Worm (Caenorhabditis elegans) whole organism, L3 larva: ENCODE results near the gene C27D6.11.

Source experiments
- R02D3.7 ChIP-seq: fragments of 150-350 bp; optimal IDR thresholded peaks from 2 replicates; lab custom pipeline; 2014; ENCODE audit warnings: missing biosample characterization, missing genetic modification characterization
- ZK546.5 ChIP-seq: sonication (generic microtip); optimal IDR thresholded peaks from 2 replicates; lab custom pipeline; 2017; ENCODE audit warnings: missing biosample characterization, missing genetic modification characterization
- aly-2 ChIP-seq: fragments of 150-350 bp; optimal IDR thresholded peaks from 2 replicates; lab custom pipeline; 2014; ENCODE audit warnings: missing biosample characterization, missing genetic modification characterization
- ama-1 ChIP-seq: fragments of 150-350 bp; optimal IDR thresholded peaks from 2 replicates; lab custom pipeline; 2018
- ceh-28 ChIP-seq: fragments of 150-350 bp; optimal IDR thresholded peaks from 2 replicates; lab custom pipeline; 2014; ENCODE audit warnings: missing biosample characterization, missing genetic modification reagents, missing genetic modification characterization
- ceh-9 ChIP-seq: sonication (generic microtip); optimal IDR thresholded peaks from 2 replicates; lab custom pipeline; 2018; ENCODE audit warnings: missing biosample characterization, missing genetic modification characterization
- daf-12 ChIP-seq: fragments of 150-350 bp; optimal IDR thresholded peaks from 2 replicates; lab custom pipeline; 2014; ENCODE audit warnings: missing biosample characterization, missing genetic modification reagents, missing genetic modification characterization
- egl-27 ChIP-seq: sonication (generic microtip); optimal IDR thresholded peaks from 4 replicates; lab custom pipeline; 2017; ENCODE audit warnings: missing biosample characterization, missing genetic modification reagents, missing genetic modification characterization
- elt-1 ChIP-seq: fragments of 150-350 bp; optimal IDR thresholded peaks from 2 replicates; lab custom pipeline; 2014; ENCODE audit warnings: missing biosample characterization, missing genetic modification characterization
- elt-2 ChIP-seq: sonication (generic microtip); optimal IDR thresholded peaks from 2 replicates; lab custom pipeline; 2016; ENCODE audit warnings: missing genetic modification reagents, mild to moderate bottlenecking, missing genetic modification characterization, missing compliant biosample characterization
- eor-1 ChIP-seq, 2 experiments: fragments of 150-350 bp; optimal IDR thresholded peaks; 2 replicates each; lab custom pipeline; 2014 to 2018; ENCODE audit warnings: missing biosample characterization in 2 of 2, missing genetic modification characterization in 2 of 2
- fkh-10 ChIP-seq: sonication (generic microtip); optimal IDR thresholded peaks from 2 replicates; lab custom pipeline; 2017; ENCODE audit warnings: missing biosample characterization, missing genetic modification reagents, missing genetic modification characterization
- fos-1 ChIP-seq: fragments of 150-350 bp; optimal IDR thresholded peaks from 2 replicates; lab custom pipeline; 2014; ENCODE audit warnings: missing biosample characterization, missing genetic modification characterization
- jun-1 ChIP-seq: fragments of 150-350 bp; optimal IDR thresholded peaks from 2 replicates; lab custom pipeline; 2014; ENCODE audit warnings: missing biosample characterization, missing genetic modification reagents, missing genetic modification characterization
- lin-15B ChIP-seq: fragments of 150-350 bp; optimal IDR thresholded peaks from 2 replicates; lab custom pipeline; 2014; ENCODE audit warnings: missing biosample characterization, missing genetic modification characterization
- lin-39 ChIP-seq: fragments of 150-350 bp; optimal IDR thresholded peaks from 2 replicates; lab custom pipeline; 2018; ENCODE audit warnings: missing biosample characterization, missing genetic modification reagents, missing genetic modification characterization
- mdl-1 ChIP-seq: fragments of 150-350 bp; optimal IDR thresholded peaks from 2 replicates; lab custom pipeline; 2014; ENCODE audit warnings: missing biosample characterization, missing genetic modification characterization
- mml-1 ChIP-seq: fragments of 150-350 bp; sonication (generic microtip); optimal IDR thresholded peaks from 3 replicates; lab custom pipeline; 2014; ENCODE audit warnings: missing biosample characterization, missing genetic modification characterization
- nhr-11 ChIP-seq: fragments of 150-350 bp; optimal IDR thresholded peaks from 2 replicates; lab custom pipeline; 2014; ENCODE audit warnings: missing biosample characterization, missing genetic modification characterization
- nhr-23 ChIP-seq: fragments of 150-350 bp; optimal IDR thresholded peaks from 2 replicates; lab custom pipeline; 2014; ENCODE audit warnings: missing biosample characterization, missing genetic modification reagents, missing genetic modification characterization
- nhr-25 ChIP-seq: sonication (generic microtip); optimal IDR thresholded peaks from 2 replicates; lab custom pipeline; 2017; ENCODE audit warnings: missing biosample characterization, missing genetic modification characterization
- nhr-28 ChIP-seq: fragments of 150-350 bp; optimal IDR thresholded peaks from 2 replicates; lab custom pipeline; 2014; ENCODE audit warnings: missing biosample characterization, missing genetic modification characterization
- nhr-67 ChIP-seq: fragments of 150-350 bp; optimal IDR thresholded peaks from 2 replicates; lab custom pipeline; 2014; ENCODE audit warnings: missing biosample characterization, missing genetic modification characterization
- nhr-76 ChIP-seq: fragments of 150-350 bp; sonication (generic microtip); optimal IDR thresholded peaks from 5 replicates; lab custom pipeline; 2014; ENCODE audit warnings: missing biosample characterization, missing genetic modification characterization
- nhr-77 ChIP-seq: fragments of 150-350 bp; optimal IDR thresholded peaks from 2 replicates; lab custom pipeline; 2014; ENCODE audit warnings: missing biosample characterization, missing genetic modification characterization
- pha-4 ChIP-seq: fragments of 150-350 bp; optimal IDR thresholded peaks from 2 replicates; lab custom pipeline; 2014; ENCODE audit warnings: missing biosample characterization, missing genetic modification reagents, missing genetic modification characterization
- pqm-1 ChIP-seq: fragments of 150-350 bp; optimal IDR thresholded peaks from 2 replicates; lab custom pipeline; 2017; ENCODE audit warnings: missing biosample characterization, missing genetic modification characterization, inconsistent platforms
- sea-2 ChIP-seq: fragments of 150-350 bp; sonication (generic microtip); optimal IDR thresholded peaks from 4 replicates; lab custom pipeline; 2014; ENCODE audit warnings: missing biosample characterization, missing genetic modification reagents, missing genetic modification characterization
- tbx-2 ChIP-seq: sonication (generic microtip); optimal IDR thresholded peaks from 2 replicates; lab custom pipeline; 2016; ENCODE audit warnings: mild to moderate bottlenecking, missing genetic modification characterization, missing compliant biosample characterization
- unc-39 ChIP-seq: sonication (generic microtip); optimal IDR thresholded peaks from 4 replicates; lab custom pipeline; 2017; ENCODE audit warnings: missing biosample characterization, missing genetic modification characterization
- zag-1 ChIP-seq: fragments of 150-350 bp; optimal IDR thresholded peaks from 2 replicates; lab custom pipeline; 2014; ENCODE audit warnings: missing biosample characterization, missing genetic modification characterization
- ztf-4 ChIP-seq: fragments of 150-350 bp; optimal IDR thresholded peaks from 2 replicates; lab custom pipeline; 2014; ENCODE audit warnings: missing biosample characterization, missing genetic modification characterization

C27D6.11 gene

ce11 chrII:5187934-5188333 lies 26.9 kb upstream of the C27D6.11 start:
- TF ChIP-seq daf-12 (tag; lab: Kevin White, UChicago) (no peak), egl-27 (tag; lab: Kevin White, UChicago) (no peak), tbx-2 (tag; lab: Kevin White, UChicago) (no peak), fkh-10 (GFP tag; lab: Kevin White, UChicago) (no peak), nhr-77 (tag; lab: Kevin White, UChicago) (no peak), nhr-67 (no peak), pha-4 (tag; lab: Kevin White, UChicago) (no peak), lin-39 (tag; lab: Kevin White, UChicago) (no peak), ceh-9 (no peak), nhr-11 (tag; lab: Kevin White, UChicago) (no peak), elt-1 (tag; lab: Kevin White, UChicago) (no peak), ama-1 (no peak)

- TF ChIP-seq aly-2 (tag; lab: Kevin White, UChicago) (no peak), nhr-28 (tag; lab: Kevin White, UChicago) (no peak), ztf-4 (tag; lab: Kevin White, UChicago) (no peak), nhr-23 (no peak), elt-2 (tag; lab: Kevin White, UChicago) (no peak), nhr-76 (no peak)
These were observed 26.5 kb upstream of the C27D6.11 start, which contains the start of gene crh-2 for ce11 chrII:5187469-5187868. TSS of gene crh-2 (minus strand) at chrII:5187569.

- peak; percentile 30 for TF ChIP-seq pqm-1 (tag; lab: Kevin White, UChicago)
- TF ChIP-seq R02D3.7, result no peak
- peak; percentile 94 for TF ChIP-seq elt-2 (tag; lab: Kevin White, UChicago)
These were observed 25.9 kb upstream of the C27D6.11 start for ce11 chrII:5186870-5187269.

ce11 chrII:5185955-5186539 lies 25.0 kb upstream of the C27D6.11 start:
- peak; percentile 46 for TF ChIP-seq jun-1 (tag; lab: Kevin White, UChicago)
- peak; percentile 95 for TF ChIP-seq pqm-1 (tag; lab: Kevin White, UChicago)
- TF ChIP-seq ceh-9, result no peak
- no peak for TF ChIP-seq sea-2 (GFP tag; lab: Kevin White, UChicago)
- TF ChIP-seq ceh-28, result peak; percentile 13
- peak; percentile 99 for TF ChIP-seq elt-2 (tag; lab: Kevin White, UChicago)
- no peak for TF ChIP-seq ZK546.5
- peak; percentile 43 for TF ChIP-seq pha-4 (tag; lab: Kevin White, UChicago)
- TF ChIP-seq, all 47 proteins: peak for 5

- TF ChIP-seq jun-1 (tag; lab: Kevin White, UChicago) (no peak), ceh-28 (no peak), pqm-1 (tag; lab: Kevin White, UChicago) (peak; percentile 87), tbx-2 (tag; lab: Kevin White, UChicago) (no peak), mml-1 (tag; lab: Kevin White, UChicago) (no peak), fkh-10 (GFP tag; lab: Kevin White, UChicago) (no peak), lin-39 (tag; lab: Kevin White, UChicago) (no peak), pha-4 (tag; lab: Kevin White, UChicago) (peak; percentile 62), fos-1 (tag; lab: Kevin White, UChicago) (peak; percentile 6), elt-2 (tag; lab: Kevin White, UChicago) (peak; percentile 99)
- TF ChIP-seq, all 47 proteins: peak for 4
These were observed 23.9 kb upstream of the C27D6.11 start for ce11 chrII:5184661-5185545.

- TF ChIP-seq lin-39 (tag; lab: Kevin White, UChicago) (no peak), nhr-28 (tag; lab: Kevin White, UChicago) (no peak), eor-1 (tag; optimal IDR thresholded peaks at IDR 0.05; lab: Kevin White, UChicago) (no peak), ZK546.5 (no peak), mdl-1 (no peak), nhr-25 (tag; lab: Kevin White, UChicago) (peak; percentile 50), egl-27 (tag; lab: Kevin White, UChicago) (no peak), pha-4 (tag; lab: Kevin White, UChicago) (no peak), mml-1 (tag; lab: Kevin White, UChicago) (no peak), unc-39 (tag; lab: Kevin White, UChicago) (no peak), daf-12 (tag; lab: Kevin White, UChicago) (no peak), nhr-23 (peak; percentile 20), lin-15B (tag; lab: Kevin White, UChicago) (no peak), zag-1 (no peak), nhr-76 (no peak)
These were observed 22.2 kb upstream of the C27D6.11 start for ce11 chrII:5183207-5183606.
